Worm (Caenorhabditis elegans) whole organism, young adult: ENCODE data around the gene saps-1.

ENCODE experiments used
- ekl-4 ChIP-seq: fragments of 200-800 bp; sonication (Bioruptor generic); IDR thresholded peaks from 2 replicates; pipeline ENCODE4 v1.3.6; 2022; ENCODE audit warnings: missing genetic modification reagents, missing genetic modification characterization, missing compliant biosample characterization
- fkh-3 ChIP-seq: sonication (generic microtip); optimal IDR thresholded peaks from 2 replicates; lab custom pipeline; 2016; ENCODE audit warnings: mild to moderate bottlenecking, missing genetic modification characterization, missing compliant biosample characterization
- rec-8 ChIP-seq, 2 experiments: sonication (generic microtip); optimal IDR thresholded peaks; 2 replicates each; lab custom pipeline; 2016; ENCODE audit warnings: mild to moderate bottlenecking in 2 of 2, missing genetic modification characterization in 2 of 2, missing genetic modification reagents in 2 of 2, missing genotype in 2 of 2, missing biosample characterization in 1 of 2, missing compliant biosample characterization in 1 of 2, moderate library complexity in 1 of 2
- tlf-1 ChIP-seq: fragments of 200-800 bp; sonication (Bioruptor generic); optimal IDR thresholded peaks from 2 replicates; lab custom pipeline; 2018; ENCODE audit warnings: mild to moderate bottlenecking, missing genetic modification characterization, missing compliant biosample characterization

ce11 chrII:11347878-11348556 lies 50.5 kb downstream of the saps-1 start, which contains the start of the genes B0491.6 and pigm-1:
- TF ChIP-seq tlf-1 (GFP tag; lab: Kevin White, UChicago) (no peak), fkh-3 (tag; lab: Kevin White, UChicago) (no peak), ekl-4 (no peak), rec-8 (tag; optimal IDR thresholded peaks at IDR 0.05; lab: Kevin White, UChicago) (no peak)
